Fruit fly (Drosophila melanogaster): ENCODE results near the gene Cftr.
A peak's percentile ranks its signal among the peaks of the same experiment; 100 is the strongest.

Cftr gene

DNA sequence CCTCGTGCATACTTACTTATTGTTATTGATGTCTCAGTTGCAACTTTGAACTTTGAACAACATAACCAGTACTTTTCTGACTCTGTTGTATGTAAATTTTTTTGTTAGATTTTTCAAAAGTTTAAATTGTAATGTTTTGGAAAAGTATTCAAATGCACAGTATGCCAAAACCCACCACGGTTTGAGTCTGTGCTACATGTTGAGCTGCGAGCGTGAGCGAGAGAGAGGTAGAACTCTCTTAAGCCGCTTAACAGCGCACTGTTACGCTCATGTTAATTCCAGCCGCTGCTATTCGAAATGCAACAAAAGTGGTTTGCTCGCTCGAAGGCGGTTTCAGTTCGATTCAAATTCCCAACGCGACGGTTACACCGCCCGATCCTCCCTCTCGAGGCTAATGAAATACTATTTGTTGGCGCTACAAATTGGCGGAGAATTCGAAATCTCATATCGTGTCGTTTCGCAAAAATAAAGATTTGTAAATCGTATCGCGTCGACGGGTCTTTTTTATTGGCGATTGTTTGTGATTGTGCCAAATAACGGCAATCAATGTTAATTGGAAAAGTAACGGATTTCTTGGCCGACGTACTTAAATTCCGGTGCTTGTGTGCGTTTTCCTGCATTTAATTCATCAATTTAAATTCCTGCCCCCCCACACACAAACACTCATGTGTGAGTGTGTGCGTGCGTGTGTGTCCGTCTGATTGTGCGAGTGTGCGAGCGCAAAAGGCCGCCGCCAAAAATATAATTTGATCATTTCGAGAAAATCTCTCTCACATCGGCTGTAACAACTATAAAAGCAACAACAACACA lies 45.3 kb upstream of the Cftr start:
- TF ChIP-seq woc (GFP tag; optimal IDR thresholded peaks at IDR 0.05) (no peak), Dfd (GFP tag; optimal IDR thresholded peaks at IDR 0.05) (no peak), Rel (GFP tag; optimal IDR thresholded peaks at IDR 0.05) (no peak), Rel (tag; optimal IDR thresholded peaks at IDR 0.05) (peak; percentile 10), dsf (GFP tag; optimal IDR thresholded peaks at IDR 0.05; ENCODE audit: borderline replicate concordance) (no peak), Myc (optimal IDR thresholded peaks at IDR 0.05) (no peak), usp (GFP tag; optimal IDR thresholded peaks at IDR 0.05) (no peak), br (GFP tag; optimal IDR thresholded peaks at IDR 0.05) (no peak), Jra (GFP tag; optimal IDR thresholded peaks at IDR 0.05) (no peak), Hr83 (GFP tag; optimal IDR thresholded peaks at IDR 0.05; ENCODE audit: poor library complexity, severe bottlenecking) (peak; percentile 15), Sp1 (GFP tag; optimal IDR thresholded peaks at IDR 0.05) (peak; percentile 9), Vsx2 (GFP tag; optimal IDR thresholded peaks at IDR 0.05; ENCODE audit: partially characterized antibody) (no peak), rgr (GFP tag; optimal IDR thresholded peaks at IDR 0.05) (no peak), Dif (GFP tag; optimal IDR thresholded peaks at IDR 0.05; ENCODE audit: partially characterized antibody) (peak; percentile 12), tai (GFP tag; optimal IDR thresholded peaks at IDR 0.05) (no peak)

dm6 chr3R:24586453-24586886 lies 42.8 kb upstream of the Cftr start:
- TF ChIP-seq Hr83 (GFP tag; optimal IDR thresholded peaks at IDR 0.05; ENCODE audit: poor library complexity, severe bottlenecking) (peak; percentile 12), Dif (GFP tag; optimal IDR thresholded peaks at IDR 0.05; ENCODE audit: partially characterized antibody) (peak; percentile 69), h (GFP tag; optimal IDR thresholded peaks at IDR 0.05) (peak; percentile 91), GATAd (GFP tag; optimal IDR thresholded peaks at IDR 0.05) (no peak), pan (optimal IDR thresholded peaks at IDR 0.05) (no peak), lola (GFP tag; optimal IDR thresholded peaks at IDR 0.05) (no peak), Abd-B (GFP tag; optimal IDR thresholded peaks at IDR 0.05) (no peak), br (GFP tag; optimal IDR thresholded peaks at IDR 0.05) (peak; percentile 25), CG32264 (GFP tag; optimal IDR thresholded peaks at IDR 0.05) (no peak), Hr78 (GFP tag; optimal IDR thresholded peaks at IDR 0.05) (no peak), rgr (GFP tag; optimal IDR thresholded peaks at IDR 0.05) (peak; percentile 15), brk (GFP tag; optimal IDR thresholded peaks at IDR 0.05) (peak; percentile 15), Myc (optimal IDR thresholded peaks at IDR 0.05) (peak; percentile 27), jim (GFP tag; optimal IDR thresholded peaks at IDR 0.05) (no peak), Mio (GFP tag; optimal IDR thresholded peaks at IDR 0.05) (no peak), OdsH (GFP tag; optimal IDR thresholded peaks at IDR 0.05) (no peak), Vsx2 (GFP tag; optimal IDR thresholded peaks at IDR 0.05; ENCODE audit: partially characterized antibody) (peak; percentile 23), Sp1 (GFP tag; optimal IDR thresholded peaks at IDR 0.05) (peak; percentile 42), sv (GFP tag; optimal IDR thresholded peaks at IDR 0.05) (no peak), CrebA (GFP tag; optimal IDR thresholded peaks at IDR 0.05; ENCODE audit: borderline replicate concordance) (no peak), ey (GFP tag; optimal IDR thresholded peaks at IDR 0.05) (peak; percentile 4), dmrt93B (GFP tag; optimal IDR thresholded peaks at IDR 0.05) (no peak), usp (GFP tag; optimal IDR thresholded peaks at IDR 0.05) (no peak), Rel (GFP tag; optimal IDR thresholded peaks at IDR 0.05) (no peak), Rel (tag; optimal IDR thresholded peaks at IDR 0.05) (peak; percentile 92), sage (GFP tag; optimal IDR thresholded peaks at IDR 0.05) (no peak), Hnf4 (GFP tag; optimal IDR thresholded peaks at IDR 0.05) (no peak), N (GFP tag; optimal IDR thresholded peaks at IDR 0.05) (no peak), fru (GFP tag; optimal IDR thresholded peaks at IDR 0.05) (peak; percentile 13), psq (GFP tag; optimal IDR thresholded peaks at IDR 0.05) (peak; percentile 99), woc (GFP tag; optimal IDR thresholded peaks at IDR 0.05) (no peak), Dfd (GFP tag; optimal IDR thresholded peaks at IDR 0.05) (no peak), HLH106 (tag; optimal IDR thresholded peaks at IDR 0.05) (no peak), foxo (GFP tag; optimal IDR thresholded peaks at IDR 0.05) (peak in 1 of 2 experiments; percentile 0), dl (GFP tag; optimal IDR thresholded peaks at IDR 0.05; ENCODE audit: insufficient read depth in 1 of 2, partially characterized antibody in 2 of 2) (peak; percentile 61 to 62), Jra (GFP tag; optimal IDR thresholded peaks at IDR 0.05) (no peak), tai (GFP tag; optimal IDR thresholded peaks at IDR 0.05) (no peak), CG9705 (GFP tag; optimal IDR thresholded peaks at IDR 0.05) (no peak)

Data from whole organism, wandering third instar larva.